Worm (Caenorhabditis elegans) whole organism, L3 larva: ENCODE measurements around the gene F44F4.3.
"Not testable (repeated sequence)": the region's sequence is repeated elsewhere in the genome, so short reads cannot be mapped to it uniquely, and the experiment has no call there.

Experiments
- R02D3.7 ChIP-seq: fragments of 150-350 bp; optimal IDR thresholded peaks from 2 replicates; lab custom pipeline; 2014; ENCODE audit warnings: missing biosample characterization, missing genetic modification characterization
- ZK546.5 ChIP-seq: sonication (generic microtip); optimal IDR thresholded peaks from 2 replicates; lab custom pipeline; 2017; ENCODE audit warnings: missing biosample characterization, missing genetic modification characterization
- aly-2 ChIP-seq: fragments of 150-350 bp; optimal IDR thresholded peaks from 2 replicates; lab custom pipeline; 2014; ENCODE audit warnings: missing biosample characterization, missing genetic modification characterization
- ama-1 ChIP-seq: fragments of 150-350 bp; optimal IDR thresholded peaks from 2 replicates; lab custom pipeline; 2018
- ceh-16 ChIP-seq: sonication (generic microtip); optimal IDR thresholded peaks from 2 replicates; lab custom pipeline; 2017; ENCODE audit warnings: missing biosample characterization, missing genetic modification characterization
- ceh-82 ChIP-seq: fragments of 150-350 bp; optimal IDR thresholded peaks from 2 replicates; lab custom pipeline; 2014; ENCODE audit warnings: missing biosample characterization, missing genetic modification characterization
- egl-27 ChIP-seq: sonication (generic microtip); optimal IDR thresholded peaks from 4 replicates; lab custom pipeline; 2017; ENCODE audit warnings: missing biosample characterization, missing genetic modification reagents, missing genetic modification characterization
- elt-1 ChIP-seq: fragments of 150-350 bp; optimal IDR thresholded peaks from 2 replicates; lab custom pipeline; 2014; ENCODE audit warnings: missing biosample characterization, missing genetic modification characterization
- elt-2 ChIP-seq: sonication (generic microtip); optimal IDR thresholded peaks from 2 replicates; lab custom pipeline; 2016; ENCODE audit warnings: missing genetic modification reagents, mild to moderate bottlenecking, missing genetic modification characterization, missing compliant biosample characterization
- eor-1 ChIP-seq, 2 experiments: fragments of 150-350 bp; optimal IDR thresholded peaks; 2 replicates each; lab custom pipeline; 2014 to 2018; ENCODE audit warnings: missing biosample characterization in 2 of 2, missing genetic modification characterization in 2 of 2
- fkh-10 ChIP-seq: sonication (generic microtip); optimal IDR thresholded peaks from 2 replicates; lab custom pipeline; 2017; ENCODE audit warnings: missing biosample characterization, missing genetic modification reagents, missing genetic modification characterization
- fkh-2 ChIP-seq: fragments of 150-350 bp; optimal IDR thresholded peaks from 2 replicates; lab custom pipeline; 2014; ENCODE audit warnings: missing biosample characterization, missing genetic modification reagents, missing genetic modification characterization
- fos-1 ChIP-seq: fragments of 150-350 bp; optimal IDR thresholded peaks from 2 replicates; lab custom pipeline; 2014; ENCODE audit warnings: missing biosample characterization, missing genetic modification characterization
- hmg-11 ChIP-seq: sonication (generic microtip); optimal IDR thresholded peaks from 2 replicates; lab custom pipeline; 2016; ENCODE audit warnings: missing genetic modification characterization, missing compliant biosample characterization
- jun-1 ChIP-seq: fragments of 150-350 bp; optimal IDR thresholded peaks from 2 replicates; lab custom pipeline; 2014; ENCODE audit warnings: missing biosample characterization, missing genetic modification reagents, missing genetic modification characterization
- lin-15B ChIP-seq: fragments of 150-350 bp; optimal IDR thresholded peaks from 2 replicates; lab custom pipeline; 2014; ENCODE audit warnings: missing biosample characterization, missing genetic modification characterization
- lin-39 ChIP-seq: fragments of 150-350 bp; optimal IDR thresholded peaks from 2 replicates; lab custom pipeline; 2018; ENCODE audit warnings: missing biosample characterization, missing genetic modification reagents, missing genetic modification characterization
- lsy-12 ChIP-seq: sonication (generic microtip); optimal IDR thresholded peaks from 2 replicates; lab custom pipeline; 2016; ENCODE audit warnings: mild to moderate bottlenecking, missing genetic modification characterization, missing compliant biosample characterization
- mdl-1 ChIP-seq: fragments of 150-350 bp; optimal IDR thresholded peaks from 2 replicates; lab custom pipeline; 2014; ENCODE audit warnings: missing biosample characterization, missing genetic modification characterization
- mml-1 ChIP-seq: fragments of 150-350 bp; sonication (generic microtip); optimal IDR thresholded peaks from 3 replicates; lab custom pipeline; 2014; ENCODE audit warnings: missing biosample characterization, missing genetic modification characterization
- nfya-1 ChIP-seq: sonication (generic microtip); optimal IDR thresholded peaks from 2 replicates; lab custom pipeline; 2017; ENCODE audit warnings: missing genetic modification characterization, mild to moderate bottlenecking, missing compliant biosample characterization, antibody characterized with exemption, moderate library complexity; ENCODE audit not compliant: insufficient read depth
- nhr-23 ChIP-seq: fragments of 150-350 bp; optimal IDR thresholded peaks from 2 replicates; lab custom pipeline; 2014; ENCODE audit warnings: missing biosample characterization, missing genetic modification reagents, missing genetic modification characterization
- nhr-237 ChIP-seq: fragments of 150-350 bp; optimal IDR thresholded peaks from 2 replicates; lab custom pipeline; 2014; ENCODE audit warnings: missing biosample characterization, missing genetic modification characterization
- nhr-25 ChIP-seq: sonication (generic microtip); optimal IDR thresholded peaks from 2 replicates; lab custom pipeline; 2017; ENCODE audit warnings: missing biosample characterization, missing genetic modification characterization
- nhr-28 ChIP-seq: fragments of 150-350 bp; optimal IDR thresholded peaks from 2 replicates; lab custom pipeline; 2014; ENCODE audit warnings: missing biosample characterization, missing genetic modification characterization
- nhr-76 ChIP-seq: fragments of 150-350 bp; sonication (generic microtip); optimal IDR thresholded peaks from 5 replicates; lab custom pipeline; 2014; ENCODE audit warnings: missing biosample characterization, missing genetic modification characterization
- pqm-1 ChIP-seq: fragments of 150-350 bp; optimal IDR thresholded peaks from 2 replicates; lab custom pipeline; 2017; ENCODE audit warnings: missing biosample characterization, missing genetic modification characterization, inconsistent platforms
- sea-2 ChIP-seq: fragments of 150-350 bp; sonication (generic microtip); optimal IDR thresholded peaks from 4 replicates; lab custom pipeline; 2014; ENCODE audit warnings: missing biosample characterization, missing genetic modification reagents, missing genetic modification characterization
- skn-1 ChIP-seq: fragments of 150-350 bp; optimal IDR thresholded peaks from 2 replicates; lab custom pipeline; 2014; ENCODE audit warnings: missing biosample characterization, missing genetic modification characterization
- snpc-4 ChIP-seq: fragments of 150-350 bp; optimal IDR thresholded peaks from 2 replicates; lab custom pipeline; 2014; ENCODE audit warnings: missing biosample characterization, missing genetic modification characterization
- tbx-2 ChIP-seq: sonication (generic microtip); optimal IDR thresholded peaks from 2 replicates; lab custom pipeline; 2016; ENCODE audit warnings: mild to moderate bottlenecking, missing genetic modification characterization, missing compliant biosample characterization
- unc-62 ChIP-seq: fragments of 150-350 bp; sonication (generic microtip); optimal IDR thresholded peaks from 4 replicates; lab custom pipeline; 2014; ENCODE audit warnings: missing biosample characterization, missing genetic modification reagents, missing genetic modification characterization
- zag-1 ChIP-seq: fragments of 150-350 bp; optimal IDR thresholded peaks from 2 replicates; lab custom pipeline; 2014; ENCODE audit warnings: missing biosample characterization, missing genetic modification characterization
- ztf-11 ChIP-seq: fragments of 150-350 bp; optimal IDR thresholded peaks from 2 replicates; lab custom pipeline; 2014; ENCODE audit warnings: missing biosample characterization, missing genetic modification characterization
- ztf-4 ChIP-seq: fragments of 150-350 bp; optimal IDR thresholded peaks from 2 replicates; lab custom pipeline; 2014; ENCODE audit warnings: missing biosample characterization, missing genetic modification characterization

The F44F4.3 gene

DNA sequence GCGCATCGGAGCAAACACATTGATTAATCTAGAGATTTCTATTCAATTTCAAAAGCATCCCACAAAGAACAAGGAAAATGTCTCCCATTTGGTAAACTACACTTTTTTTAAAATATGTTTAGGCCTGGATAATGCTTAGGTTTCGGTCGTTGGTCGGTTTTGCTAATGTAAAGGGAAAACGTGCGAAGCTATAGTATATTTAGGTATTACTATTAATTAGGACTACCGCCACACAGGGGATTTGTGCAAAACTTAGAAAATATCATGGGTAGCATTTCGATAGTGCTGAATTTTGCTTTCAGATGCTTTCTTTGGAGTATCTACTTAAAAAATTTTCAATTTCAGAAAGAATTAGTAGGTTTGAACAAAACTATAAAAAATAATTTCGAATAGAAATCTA, 27.3 kb upstream of the F44F4.3 start:
- no peak for TF ChIP-seq hmg-11 (tag; lab: Kevin White, UChicago)
- no peak for TF ChIP-seq jun-1 (tag; lab: Kevin White, UChicago)
- no peak for TF ChIP-seq eor-1 (tag; optimal IDR thresholded peaks at IDR 0.05; lab: Kevin White, UChicago)
- no peak for TF ChIP-seq pqm-1 (tag; lab: Kevin White, UChicago)
- no peak for TF ChIP-seq skn-1 (tag; lab: Kevin White, UChicago)
- TF ChIP-seq unc-62 (GFP tag; lab: Kevin White, UChicago) = no peak

DNA sequence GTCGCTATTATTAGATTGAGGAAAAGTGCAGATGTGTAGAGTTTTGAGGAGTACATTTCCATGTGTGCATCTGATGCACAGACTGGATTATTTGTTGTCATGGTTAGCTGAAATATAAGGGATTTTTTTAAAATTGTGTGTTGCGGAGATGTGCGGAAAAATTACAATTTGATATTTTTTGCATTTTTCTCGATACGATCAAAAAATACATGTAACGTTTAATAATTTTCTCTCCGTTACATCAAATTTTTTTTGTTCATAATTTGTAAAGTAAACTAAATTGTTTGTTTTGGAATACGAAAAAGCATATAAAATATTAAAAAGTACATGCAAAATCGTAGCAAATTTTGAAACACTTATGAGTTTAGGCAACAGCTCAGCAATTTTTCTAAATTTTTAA, 24.5 kb upstream of the F44F4.3 start, which contains the start of gene sra-11:
sra-11 (minus strand) TSS at position 101 of the 400 bp plus-strand sequence.
- TF ChIP-seq unc-62 (GFP tag; lab: Kevin White, UChicago) (no peak), mdl-1 (no peak), egl-27 (no peak), nhr-25 (tag; lab: Kevin White, UChicago) (no peak), ama-1 (lab: Kevin White, UChicago) (no peak), ceh-82 (tag; lab: Kevin White, UChicago) (no peak), R02D3.7 (tag; lab: Kevin White, UChicago) (no peak), sea-2 (no peak), fkh-10 (GFP tag; lab: Kevin White, UChicago) (no peak)

DNA sequence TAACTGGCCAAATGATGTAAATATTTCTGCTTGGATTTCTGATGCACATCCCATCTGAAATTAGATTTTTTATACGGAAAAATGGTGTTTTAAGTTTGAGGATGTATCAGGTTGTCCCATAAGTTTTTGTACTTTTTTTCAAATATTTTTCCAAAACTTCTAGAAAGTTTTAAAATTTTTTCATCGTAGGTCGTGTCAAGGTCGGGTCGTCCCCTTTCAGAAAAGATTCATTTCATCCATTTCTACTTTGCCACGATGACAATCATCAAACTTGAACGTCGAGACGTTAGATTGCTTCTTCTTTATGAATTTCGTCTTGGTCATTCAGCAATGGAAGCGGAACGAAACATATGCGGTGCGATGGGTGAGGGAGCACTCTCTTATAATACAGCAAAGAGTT, 18.7 kb upstream of the F44F4.3 start, which contains the start of gene sra-12:
sra-12 (minus strand) TSS at position 101 of the 400 bp plus-strand sequence.
- not testable (repeated sequence) for TF ChIP-seq nhr-76 (tag; lab: Kevin White, UChicago); sea-2; aly-2 (tag; lab: Kevin White, UChicago)
- TF ChIP-seq, all 47 proteins: peak for 0; not testable (repeated sequence) for 47

DNA sequence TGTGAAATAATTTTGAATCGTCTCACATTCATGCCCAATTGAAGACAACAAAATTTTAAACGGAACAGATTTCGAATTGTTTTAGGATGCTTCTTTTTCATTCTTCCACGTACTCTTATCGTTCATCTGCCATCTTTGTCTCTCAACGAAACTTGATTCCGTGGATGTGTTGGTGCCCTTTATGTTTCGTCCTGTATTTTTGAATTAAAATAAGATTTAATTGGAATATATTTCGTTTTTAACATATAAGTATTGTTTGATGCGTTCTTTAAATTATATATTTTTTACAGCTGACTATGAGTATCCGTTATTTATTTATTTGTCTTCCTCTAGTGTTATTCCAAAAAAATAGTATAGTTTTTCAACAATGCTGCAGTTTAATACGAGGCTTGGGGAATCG, 16.4 kb upstream of the F44F4.3 start, which contains the start of gene gly-1:
gly-1 (minus strand) TSS at position 101 of the 400 bp plus-strand sequence.
- TF ChIP-seq lin-15B (tag; lab: Kevin White, UChicago) (no peak), nhr-237 (tag; lab: Kevin White, UChicago) (no peak), pqm-1 (tag; lab: Kevin White, UChicago) (no peak), unc-62 (GFP tag; lab: Kevin White, UChicago) (no peak), ztf-4 (tag; lab: Kevin White, UChicago) (no peak), mml-1 (tag; lab: Kevin White, UChicago) (no peak), mdl-1 (no peak), lsy-12 (tag; lab: Kevin White, UChicago) (no peak), tbx-2 (tag; lab: Kevin White, UChicago) (no peak), ZK546.5 (no peak), elt-1 (tag; lab: Kevin White, UChicago) (no peak), lin-39 (tag; lab: Kevin White, UChicago) (no peak), eor-1 (tag; optimal IDR thresholded peaks at IDR 0.05; lab: Kevin White, UChicago) (no peak), fos-1 (tag; lab: Kevin White, UChicago) (no peak), elt-2 (no peak), zag-1 (no peak), nhr-23 (tag; lab: Kevin White, UChicago) (no peak)

DNA sequence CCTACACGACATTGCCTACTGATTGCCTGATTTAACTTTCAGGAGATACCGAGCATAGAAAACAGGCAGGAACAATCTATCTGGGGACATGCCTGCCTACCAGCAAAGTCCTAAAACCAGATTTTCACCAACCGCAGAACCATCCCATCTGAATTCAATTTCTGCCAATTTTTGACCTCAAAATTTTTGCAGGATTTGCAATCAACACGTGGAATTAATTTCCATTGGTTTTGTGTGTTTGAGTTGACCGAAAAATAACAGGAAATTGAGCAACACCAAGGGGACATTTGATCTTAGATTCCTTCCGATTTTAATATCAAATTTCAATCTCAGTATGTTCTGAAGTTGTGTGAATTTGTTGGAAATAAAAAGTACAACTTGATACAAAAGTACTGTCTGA, 13.3 kb upstream of the F44F4.3 start:
- TF ChIP-seq jun-1 (tag; lab: Kevin White, UChicago) = no peak
- no peak for TF ChIP-seq fkh-2 (tag; lab: Kevin White, UChicago)
- TF ChIP-seq nhr-23 (tag; lab: Kevin White, UChicago) = no peak

DNA sequence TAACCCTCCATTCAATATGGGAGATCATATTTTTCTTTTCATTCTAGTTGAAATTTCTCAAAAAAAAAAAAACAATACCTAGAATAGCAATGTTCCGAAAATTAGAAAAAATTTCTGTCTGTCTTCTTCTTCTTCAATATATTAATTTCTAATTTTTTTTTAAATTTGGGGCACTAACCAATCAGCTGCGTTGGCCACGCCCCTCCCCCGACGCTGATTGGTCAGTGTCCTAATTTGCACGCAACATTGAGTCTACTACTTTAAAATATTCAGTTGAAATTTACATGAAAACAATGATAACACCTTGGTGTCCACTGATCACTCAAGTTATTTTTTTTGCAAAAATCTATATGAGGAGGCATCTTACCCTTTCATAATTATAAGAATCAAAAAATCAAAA, 10.2 kb upstream of the F44F4.3 start:
- TF ChIP-seq ZK546.5 = no peak
- TF ChIP-seq nfya-1 = peak; percentile 71

DNA sequence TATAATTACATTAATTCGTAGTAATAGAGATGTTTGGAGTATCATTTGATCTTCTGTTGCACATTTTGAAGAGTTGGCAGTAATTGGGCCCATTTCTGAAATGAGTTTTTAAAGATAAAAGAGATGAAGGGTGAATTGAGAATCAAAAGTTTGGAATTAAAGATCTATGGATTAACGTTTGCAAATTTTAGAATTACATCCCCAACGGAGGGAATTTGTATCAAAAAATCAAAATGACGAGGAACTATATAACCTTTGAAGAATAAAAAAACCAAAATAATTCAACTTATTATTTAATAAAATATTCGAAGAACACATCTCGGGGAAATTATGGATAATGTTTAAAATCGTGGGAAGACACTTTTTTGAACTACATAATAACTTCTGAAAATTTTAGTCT, 9.3 kb upstream of the F44F4.3 start, which contains the start of gene sra-10:
sra-10 (minus strand) TSS at position 101 of the 400 bp plus-strand sequence.
- TF ChIP-seq snpc-4 (tag; lab: Kevin White, UChicago) (no peak), mml-1 (tag; lab: Kevin White, UChicago) (no peak), nhr-28 (no peak), unc-62 (GFP tag; lab: Kevin White, UChicago) (no peak), lin-15B (tag; lab: Kevin White, UChicago) (no peak), ztf-11 (tag; lab: Kevin White, UChicago) (no peak), fos-1 (tag; lab: Kevin White, UChicago) (no peak), ceh-16 (tag; lab: Kevin White, UChicago) (no peak), ceh-82 (tag; lab: Kevin White, UChicago) (no peak)
- TF ChIP-seq, all 47 proteins: peak for 0
